Worm (Caenorhabditis elegans): Measurements from ENCODE around the gene slc-36.5.

The slc-36.5 gene

ce11 chrII:6842009-6842408, 34.8 kb downstream of the slc-36.5 start:
- TF ChIP-seq lin-39 (tag; optimal IDR thresholded peaks at IDR 0.05) (no peak), peb-1 (tag; optimal IDR thresholded peaks at IDR 0.05) (no peak), unc-55 (GFP tag; optimal IDR thresholded peaks at IDR 0.05) (peak; percentile 27), nhr-11 (tag; optimal IDR thresholded peaks at IDR 0.05) (no peak)

- TF ChIP-seq ama-1 (optimal IDR thresholded peaks at IDR 0.05) (no peak), C34F6.9 (tag; optimal IDR thresholded peaks at IDR 0.05) (no peak), nhr-23 (tag; optimal IDR thresholded peaks at IDR 0.05) (no peak), egl-27 (tag; optimal IDR thresholded peaks at IDR 0.05) (peak; percentile 87), nhr-25 (tag; optimal IDR thresholded peaks at IDR 0.05) (peak; percentile 19), nhr-12 (tag; optimal IDR thresholded peaks at IDR 0.05) (no peak), sma-9 (GFP tag; optimal IDR thresholded peaks at IDR 0.05) (peak; percentile 75), sma-9 (tag; optimal IDR thresholded peaks at IDR 0.05) (no peak), nhr-77 (tag; optimal IDR thresholded peaks at IDR 0.05) (no peak), nhr-129 (tag; optimal IDR thresholded peaks at IDR 0.05) (peak; percentile 49), lin-13 (GFP tag; optimal IDR thresholded peaks at IDR 0.05) (peak; percentile 13), lin-39 (tag; optimal IDR thresholded peaks at IDR 0.05) (no peak), crh-2 (tag; optimal IDR thresholded peaks at IDR 0.05) (peak; percentile 13), peb-1 (tag; optimal IDR thresholded peaks at IDR 0.05) (no peak), elt-1 (tag; optimal IDR thresholded peaks at IDR 0.05) (no peak), nhr-21 (tag; optimal IDR thresholded peaks at IDR 0.05) (no peak), mbf-1 (tag; optimal IDR thresholded peaks at IDR 0.05) (no peak), gmeb-1 (tag; optimal IDR thresholded peaks at IDR 0.05) (no peak), ztf-1 (GFP tag; conservative IDR thresholded peaks at IDR 0.05) (no peak), zag-1 (tag; optimal IDR thresholded peaks at IDR 0.05) (no peak), nhr-11 (tag; optimal IDR thresholded peaks at IDR 0.05) (no peak), nhr-10 (tag; optimal IDR thresholded peaks at IDR 0.05) (no peak), sem-4 (tag; optimal IDR thresholded peaks at IDR 0.05) (peak; percentile 45), nhr-6 (tag; optimal IDR thresholded peaks at IDR 0.05) (no peak), ceh-16 (tag; optimal IDR thresholded peaks at IDR 0.05) (no peak), unc-62 (GFP tag; optimal IDR thresholded peaks at IDR 0.05) (no peak), dmd-4 (tag; optimal IDR thresholded peaks at IDR 0.05) (no peak), F13H6.1 (tag; optimal IDR thresholded peaks at IDR 0.05) (peak; percentile 51), blmp-1 (tag; optimal IDR thresholded peaks at IDR 0.05; ENCODE audit: insufficient read depth) (peak; percentile 89), snpc-4 (tag; optimal IDR thresholded peaks at IDR 0.05) (no peak), alr-1 (tag; optimal IDR thresholded peaks at IDR 0.05) (no peak), R02D3.7 (tag; optimal IDR thresholded peaks at IDR 0.05) (no peak), mab-5 (tag; optimal IDR thresholded peaks at IDR 0.05) (peak; percentile 39), skn-1 (tag; optimal IDR thresholded peaks at IDR 0.05) (no peak), lin-11 (tag; optimal IDR thresholded peaks at IDR 0.05) (no peak), unc-55 (GFP tag; optimal IDR thresholded peaks at IDR 0.05) (no peak), Y55F3AM.14 (GFP tag; optimal IDR thresholded peaks at IDR 0.05) (no peak), ceh-82 (tag; optimal IDR thresholded peaks at IDR 0.05) (no peak), fos-1 (tag; optimal IDR thresholded peaks at IDR 0.05) (peak; percentile 26), unc-39 (tag; optimal IDR thresholded peaks at IDR 0.05) (no peak), ztf-4 (tag; optimal IDR thresholded peaks at IDR 0.05) (no peak), sma-3 (GFP tag; optimal IDR thresholded peaks at IDR 0.05) (no peak), mdl-1 (tag; optimal IDR thresholded peaks at IDR 0.05) (no peak), nhr-237 (tag; optimal IDR thresholded peaks at IDR 0.05) (no peak), aly-2 (tag; optimal IDR thresholded peaks at IDR 0.05) (no peak), ztf-11 (tag; optimal IDR thresholded peaks at IDR 0.05) (no peak), ZK546.5 (tag; optimal IDR thresholded peaks at IDR 0.05) (no peak), elt-3 (tag; optimal IDR thresholded peaks at IDR 0.05) (no peak), lsy-2 (tag; optimal IDR thresholded peaks at IDR 0.05) (peak in 1 of 2 experiments; percentile 28)
Measured at ce11 chrII:6841102-6841501, 35.8 kb downstream of the slc-36.5 start.

All from whole organism, L2 larva.